Fruit fly (Drosophila melanogaster): Measurements from ENCODE around the gene Grip163.

DNA sequence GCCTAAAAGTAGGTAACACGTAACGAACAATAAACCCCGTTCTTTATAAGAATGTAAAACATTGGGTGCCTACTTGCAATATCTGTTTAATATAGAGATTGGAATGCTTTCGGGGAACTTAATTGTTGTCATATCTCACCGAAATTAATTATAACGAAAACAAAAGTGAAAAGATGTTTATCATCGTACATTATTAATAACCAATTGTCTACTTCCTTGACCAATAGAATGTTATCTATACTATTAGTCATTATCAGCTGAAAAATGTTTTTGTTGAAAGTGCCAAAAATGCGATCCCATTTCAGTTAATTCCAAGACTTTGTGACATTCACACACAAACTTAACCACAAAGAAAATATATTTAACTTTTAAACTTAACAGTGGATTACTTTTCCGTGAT, 44.2 kb downstream of the Grip163 start, which contains the start of gene CG7248:
- TF ChIP-seq Jra (GFP tag; optimal IDR thresholded peaks at IDR 0.05) (no peak), Abd-B (GFP tag; optimal IDR thresholded peaks at IDR 0.05) (no peak)

All from whole organism, wandering third instar larva.